Fruit fly (Drosophila melanogaster) whole organism, wandering third instar larva: Measurements from ENCODE around the gene yellow-e2.

Experiments
- Hr83 ChIP-seq: fragments of 200-300 bp; sonication (Bioruptor generic); optimal IDR thresholded peaks from 2 replicates; lab custom pipeline; 2016; ENCODE audit warnings: missing biosample characterization, mild to moderate bottlenecking, missing genetic modification characterization, moderate library complexity; ENCODE audit not compliant: poor library complexity, severe bottlenecking
- Myc ChIP-seq: fragments of >200 bp; optimal IDR thresholded peaks from 2 replicates; lab custom pipeline; 2017
- OdsH ChIP-seq: fragments of 200-800 bp; sonication (Bioruptor generic); optimal IDR thresholded peaks from 2 replicates; lab custom pipeline; 2016; ENCODE audit warnings: missing biosample characterization, mild to moderate bottlenecking, missing genetic modification characterization
- Rel ChIP-seq, 2 experiments: fragments of 200-800 bp; sonication (Bioruptor generic) in 1 of 2; optimal IDR thresholded peaks; 2 replicates in 1 of 2; 3 replicates in 1 of 2; lab custom pipeline; 2016 to 2019; ENCODE audit warnings: mild to moderate bottlenecking in 2 of 2, missing biosample characterization in 2 of 2, missing genetic modification characterization in 2 of 2, moderate library complexity in 1 of 2
- Sp1 ChIP-seq: fragments of 200-800 bp; sonication (Bioruptor generic); optimal IDR thresholded peaks from 3 replicates; lab custom pipeline; 2019; ENCODE audit warnings: missing biosample characterization, mild to moderate bottlenecking, missing genetic modification characterization, moderate library complexity
- br ChIP-seq: fragments of 200-800 bp; sonication (Bioruptor generic); optimal IDR thresholded peaks from 2 replicates; lab custom pipeline; 2016; ENCODE audit warnings: missing biosample characterization, missing genetic modification characterization
- brk ChIP-seq: fragments of 200-800 bp; sonication (Bioruptor generic); optimal IDR thresholded peaks from 2 replicates; lab custom pipeline; 2016; ENCODE audit warnings: missing biosample characterization, mild to moderate bottlenecking, missing genetic modification characterization
- fru ChIP-seq: fragments of 200-800 bp; sonication (Bioruptor generic); optimal IDR thresholded peaks from 3 replicates; lab custom pipeline; 2016; ENCODE audit warnings: missing biosample characterization, mild to moderate bottlenecking, missing genetic modification characterization
- pan ChIP-seq: fragments of >200 bp; optimal IDR thresholded peaks from 2 replicates; lab custom pipeline; 2017
- psq ChIP-seq: fragments of 200-800 bp; sonication (Bioruptor generic); optimal IDR thresholded peaks from 3 replicates; lab custom pipeline; 2017; ENCODE audit warnings: missing biosample characterization, mild to moderate bottlenecking, missing genetic modification characterization, moderate library complexity
- rgr ChIP-seq: fragments of 200-800 bp; sonication (Bioruptor generic); optimal IDR thresholded peaks from 3 replicates; lab custom pipeline; 2016; ENCODE audit warnings: missing biosample characterization, mild to moderate bottlenecking, missing genetic modification characterization
- sage ChIP-seq: fragments of 200-800 bp; sonication (Bioruptor generic); optimal IDR thresholded peaks from 2 replicates; lab custom pipeline; 2016; ENCODE audit warnings: missing biosample characterization, mild to moderate bottlenecking, missing genetic modification characterization
- sv ChIP-seq: fragments of 200-800 bp; sonication (Bioruptor generic); optimal IDR thresholded peaks from 3 replicates; lab custom pipeline; 2016; ENCODE audit warnings: missing biosample characterization, missing genetic modification characterization

- TF ChIP-seq br (no peak), sv (GFP tag; lab: Kevin White, UChicago) (no peak), fru (GFP tag; lab: Kevin White, UChicago) (no peak), Myc (lab: Kevin White, UChicago) (no peak), rgr (GFP tag; lab: Kevin White, UChicago) (no peak), Hr83 (no peak), Sp1 (GFP tag; lab: Kevin White, UChicago) (no peak), pan (no peak), OdsH (GFP tag; lab: Kevin White, UChicago) (no peak), Rel (GFP tag; optimal IDR thresholded peaks at IDR 0.05; lab: Kevin White, UChicago) (no peak), Rel (tag; optimal IDR thresholded peaks at IDR 0.05; lab: Kevin White, UChicago) (no peak), psq (no peak), brk (GFP tag; lab: Kevin White, UChicago) (no peak), sage (no peak)
Measured at dm6 chr3R:13452261-13452660, 45.5 kb upstream of the yellow-e2 start.
